Fruit fly (Drosophila melanogaster): Measurements from ENCODE around the gene Grx1.
A peak's percentile ranks its signal among the peaks of the same experiment; 100 is the strongest.

The Grx1 gene

dm6 chr3L:18833234-18833633, 35.8 kb upstream of the Grx1 start (continued):
- peak; percentile 41 for TF ChIP-seq BtbVII (GFP tag; optimal IDR thresholded peaks at IDR 0.05)
- TF ChIP-seq Dek (tag; optimal IDR thresholded peaks at IDR 0.05): peak; percentile 45
- no peak for TF ChIP-seq CG2712 (tag; optimal IDR thresholded peaks at IDR 0.05)
- no peak for TF ChIP-seq CG9437 (GFP tag; optimal IDR thresholded peaks at IDR 0.05)
- peak; percentile 28 for TF ChIP-seq wek (GFP tag; optimal IDR thresholded peaks at IDR 0.05)
- no peak for TF ChIP-seq YL-1 (GFP tag; optimal IDR thresholded peaks at IDR 0.05)
- TF ChIP-seq CG2129 (GFP tag; IDR thresholded peaks at IDR 0.05; ENCODE audit: partially characterized antibody): no peak
- TF ChIP-seq tio (GFP tag; optimal IDR thresholded peaks at IDR 0.05): no peak
- TF ChIP-seq Deaf1 (tag; optimal IDR thresholded peaks at IDR 0.05): peak; percentile 14
- TF ChIP-seq jing (GFP tag; optimal IDR thresholded peaks at IDR 0.05): no peak
- peak; percentile 43 for TF ChIP-seq sens (GFP tag)
- TF ChIP-seq CG7556 (GFP tag; optimal IDR thresholded peaks at IDR 0.05): peak; percentile 19
- peak; percentile 35 for TF ChIP-seq CG17568 (GFP tag; optimal IDR thresholded peaks at IDR 0.05)
- TF ChIP-seq row (GFP tag; IDR thresholded peaks at IDR 0.05): no peak
- TF ChIP-seq CG18764 (GFP tag; optimal IDR thresholded peaks at IDR 0.05): no peak
- TF ChIP-seq rib (GFP tag; IDR thresholded peaks at IDR 0.05): no peak
- TF ChIP-seq CG42726 (GFP tag; IDR thresholded peaks at IDR 0.05; ENCODE audit: partially characterized antibody): no peak
- no peak for TF ChIP-seq CG9797 (GFP tag; optimal IDR thresholded peaks at IDR 0.05)
- 0 out of 2 replicates have a peak, but pooled peaks have one; percentile 10 for TF ChIP-seq Xrp1 (GFP tag; IDR thresholded peaks at IDR 0.05)
- TF ChIP-seq ham (GFP tag; IDR thresholded peaks at IDR 0.05): no peak
- TF ChIP-seq fu2 (GFP tag; optimal IDR thresholded peaks at IDR 0.05): no peak
- TF ChIP-seq PHDP (tag; optimal IDR thresholded peaks at IDR 0.05): peak; percentile 53
- TF ChIP-seq CG9932 (GFP tag; IDR thresholded peaks at IDR 0.05): no peak
- TF ChIP-seq C15 (GFP tag; IDR thresholded peaks at IDR 0.05): no peak
- no peak for TF ChIP-seq Lhr (GFP tag; optimal IDR thresholded peaks at IDR 0.05)
- TF ChIP-seq Hand (GFP tag; optimal IDR thresholded peaks at IDR 0.05): no peak
- no peak for TF ChIP-seq CG8478 (optimal IDR thresholded peaks at IDR 0.05)
- peak; percentile 66 for TF ChIP-seq CrebB (tag; optimal IDR thresholded peaks at IDR 0.05)
- TF ChIP-seq sob (GFP tag; IDR thresholded peaks at IDR 0.05): 0 out of 2 replicates have a peak, but pooled peaks have one; percentile 16
- TF ChIP-seq CG3281 (GFP tag; optimal IDR thresholded peaks at IDR 0.05): no peak
- TF ChIP-seq CG31441 (GFP tag; IDR thresholded peaks at IDR 0.05): no peak
- no peak for TF ChIP-seq dan (GFP tag; IDR thresholded peaks at IDR 0.05)
- no peak for TF ChIP-seq amos (GFP tag; IDR thresholded peaks at IDR 0.05; ENCODE audit: partially characterized antibody)
- no peak for TF ChIP-seq Ssrp (tag; optimal IDR thresholded peaks at IDR 0.05)
- TF ChIP-seq prd (optimal IDR thresholded peaks at IDR 0.05): no peak
- TF ChIP-seq prd (GFP tag; IDR thresholded peaks at IDR 0.05): no peak
- TF ChIP-seq CG7987 (GFP tag; optimal IDR thresholded peaks at IDR 0.05): peak; percentile 67
- TF ChIP-seq CG14014 (GFP tag; IDR thresholded peaks at IDR 0.05): peak; percentile 52; the same call in 1 of the 2 replicates
- no peak for TF ChIP-seq D (optimal IDR thresholded peaks at IDR 0.05)
- no peak for TF ChIP-seq D (GFP tag; optimal IDR thresholded peaks at IDR 0.05)
- no peak for TF ChIP-seq CG9215 (GFP tag; IDR thresholded peaks at IDR 0.05)
- TF ChIP-seq H15 (GFP tag; IDR thresholded peaks at IDR 0.05): no peak
- TF ChIP-seq caup (GFP tag; optimal IDR thresholded peaks at IDR 0.05; ENCODE audit: severe bottlenecking): peak; percentile 33
- TF ChIP-seq CG4360 (GFP tag; IDR thresholded peaks at IDR 0.05): no peak
- TF ChIP-seq salm (tag; optimal IDR thresholded peaks at IDR 0.05): no peak
- TF ChIP-seq Ets65A (GFP tag): no peak
- no peak for TF ChIP-seq Fer2 (tag; optimal IDR thresholded peaks at IDR 0.05)
- no peak for TF ChIP-seq CG13624 (GFP tag; optimal IDR thresholded peaks at IDR 0.05)
- TF ChIP-seq CG8765 (GFP tag; IDR thresholded peaks at IDR 0.05): no peak
- TF ChIP-seq Kr (GFP tag; optimal IDR thresholded peaks at IDR 0.05): no peak
- TF ChIP-seq CG10543 (GFP tag; optimal IDR thresholded peaks at IDR 0.05): peak; percentile 56
- TF ChIP-seq CG12104 (GFP tag; optimal IDR thresholded peaks at IDR 0.05): no peak
- no peak for TF ChIP-seq pita (GFP tag; optimal IDR thresholded peaks at IDR 0.05)
